Fruit fly (Drosophila melanogaster): ENCODE measurements around the gene CG6834.
A peak's percentile ranks its signal among the peaks of the same experiment; 100 is the strongest.

Gene CG6834

dm6 chr3R:11688055-11688454 is at the start of gene CG6834:
CG6834 (minus strand) TSS chr3R:11688133.
- no peak for TF ChIP-seq noc (tag; optimal IDR thresholded peaks at IDR 0.05)

DNA sequence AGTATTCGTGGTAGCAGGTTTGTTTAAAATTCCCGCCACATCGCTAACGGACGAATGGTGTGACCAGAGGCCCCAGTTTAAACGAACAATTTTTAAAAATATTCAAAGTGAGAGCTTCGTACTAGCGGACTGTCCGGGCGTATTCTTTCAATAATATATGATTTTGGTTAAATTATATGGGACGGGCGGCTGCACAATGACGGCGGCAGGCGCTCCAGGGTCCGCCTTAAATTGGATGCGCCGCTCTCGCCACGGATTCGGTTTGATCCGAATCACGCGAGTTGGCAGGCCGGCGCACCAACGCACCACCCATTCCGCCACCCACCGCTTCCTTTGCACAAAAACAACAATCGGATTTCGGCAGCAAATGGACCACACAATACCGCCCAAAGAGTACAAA is 47.4 kb upstream of the CG6834 start, which contains the start of gene CG14721:
CG14721 (plus strand) TSS at position 111 of the 400 bp plus-strand sequence.
- no peak for TF ChIP-seq noc (tag; optimal IDR thresholded peaks at IDR 0.05)

DNA sequence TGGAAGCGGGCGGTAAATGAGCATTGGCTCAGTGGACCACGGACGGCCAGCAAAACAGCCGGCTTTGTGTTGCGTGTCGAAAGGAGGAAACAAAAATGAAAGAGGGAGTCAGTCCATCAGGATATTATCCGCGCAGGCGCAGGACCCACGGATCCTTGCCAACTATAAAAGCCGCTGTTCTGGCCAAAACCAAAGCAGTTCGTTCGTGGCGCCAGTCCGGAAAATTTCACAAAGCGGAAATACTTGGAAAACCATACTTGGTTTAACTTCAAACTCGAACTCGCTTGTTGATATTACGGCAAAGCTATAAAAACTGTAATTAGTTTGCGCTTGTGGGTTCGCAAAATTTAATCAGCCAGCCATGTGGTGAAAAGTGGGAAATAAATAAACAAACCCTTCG is 33.7 kb upstream of the CG6834 start, which contains the start of gene CG12594:
CG12594 (plus strand) TSS at position 142 of the 400 bp plus-strand sequence.
- no peak for TF ChIP-seq noc (tag; optimal IDR thresholded peaks at IDR 0.05)

DNA sequence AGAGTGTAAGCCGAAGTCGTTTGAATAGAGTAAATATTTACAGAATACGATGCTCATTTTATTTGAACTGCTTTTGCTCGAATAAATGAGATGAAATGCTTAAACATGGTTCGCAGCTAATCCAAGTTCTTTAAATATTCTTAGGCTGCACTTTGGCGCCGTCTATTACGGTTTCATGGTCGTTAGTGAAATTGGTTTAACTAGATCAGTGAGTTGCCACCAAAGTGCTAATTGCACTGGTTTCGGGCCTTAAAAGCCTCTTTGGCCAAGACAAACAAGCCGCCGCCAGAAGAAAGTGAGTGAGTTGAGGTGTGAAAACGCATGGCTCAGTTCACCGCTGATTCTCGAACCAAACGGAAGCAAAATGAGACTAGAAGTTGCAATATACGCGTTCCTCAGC is 23.4 kb upstream of the CG6834 start, which contains the start of gene CG14720:
CG14720 (plus strand) TSS at position 301 of the 400 bp plus-strand sequence.
- TF ChIP-seq noc (tag; optimal IDR thresholded peaks at IDR 0.05) = no peak

DNA sequence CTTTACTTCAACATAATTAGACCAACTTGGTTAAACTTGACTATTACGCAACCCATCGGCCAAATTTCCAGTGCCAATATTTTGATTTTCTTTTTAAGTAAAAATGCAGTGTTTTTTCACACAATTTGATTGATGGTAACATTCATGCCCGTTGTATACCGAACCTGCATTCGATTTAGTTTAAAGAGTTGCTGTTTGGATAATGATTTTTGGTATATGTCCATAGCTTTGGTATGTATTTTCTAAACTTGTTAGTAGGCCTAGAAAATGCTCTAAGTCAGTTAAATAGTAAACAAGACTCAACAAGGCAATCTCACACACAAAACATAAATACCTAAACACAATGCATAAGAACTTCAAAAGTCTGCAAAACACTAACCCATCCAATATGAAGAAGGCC is 15.8 kb upstream of the CG6834 start, which contains the start of gene I-t:
I-t (plus strand) TSS at position 301 of the 400 bp plus-strand sequence.
- no peak for TF ChIP-seq noc (tag; optimal IDR thresholded peaks at IDR 0.05)

- TF ChIP-seq noc (tag; optimal IDR thresholded peaks at IDR 0.05) = no peak
Measured at dm6 chr3R:11700314-11700713, 12.4 kb upstream of the CG6834 start, which contains the start of gene CG14718. CG14718 (plus strand) TSS chr3R:11700614.

DNA sequence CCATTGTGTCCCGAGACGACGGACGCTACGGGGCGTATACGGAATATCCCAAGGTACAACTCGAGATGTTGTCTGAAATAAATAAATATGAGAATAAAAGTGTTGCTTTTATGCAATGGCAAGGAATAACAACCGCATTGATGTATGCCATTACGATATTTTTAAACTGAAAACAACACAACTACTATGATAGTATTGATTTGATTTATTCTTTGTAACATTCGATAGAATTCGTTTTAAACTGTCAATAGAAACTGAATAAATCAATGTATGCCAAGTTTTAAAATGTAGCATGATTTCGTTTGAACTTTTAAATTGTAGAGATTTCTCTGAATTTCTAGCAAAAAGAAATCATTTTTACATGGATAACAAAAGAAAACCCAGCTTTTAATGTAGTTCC is 8.3 kb upstream of the CG6834 start, which contains the start of gene CG14717:
CG14717 (plus strand) TSS at position 301 of the 400 bp plus-strand sequence.
- no peak for TF ChIP-seq noc (tag; optimal IDR thresholded peaks at IDR 0.05)

DNA sequence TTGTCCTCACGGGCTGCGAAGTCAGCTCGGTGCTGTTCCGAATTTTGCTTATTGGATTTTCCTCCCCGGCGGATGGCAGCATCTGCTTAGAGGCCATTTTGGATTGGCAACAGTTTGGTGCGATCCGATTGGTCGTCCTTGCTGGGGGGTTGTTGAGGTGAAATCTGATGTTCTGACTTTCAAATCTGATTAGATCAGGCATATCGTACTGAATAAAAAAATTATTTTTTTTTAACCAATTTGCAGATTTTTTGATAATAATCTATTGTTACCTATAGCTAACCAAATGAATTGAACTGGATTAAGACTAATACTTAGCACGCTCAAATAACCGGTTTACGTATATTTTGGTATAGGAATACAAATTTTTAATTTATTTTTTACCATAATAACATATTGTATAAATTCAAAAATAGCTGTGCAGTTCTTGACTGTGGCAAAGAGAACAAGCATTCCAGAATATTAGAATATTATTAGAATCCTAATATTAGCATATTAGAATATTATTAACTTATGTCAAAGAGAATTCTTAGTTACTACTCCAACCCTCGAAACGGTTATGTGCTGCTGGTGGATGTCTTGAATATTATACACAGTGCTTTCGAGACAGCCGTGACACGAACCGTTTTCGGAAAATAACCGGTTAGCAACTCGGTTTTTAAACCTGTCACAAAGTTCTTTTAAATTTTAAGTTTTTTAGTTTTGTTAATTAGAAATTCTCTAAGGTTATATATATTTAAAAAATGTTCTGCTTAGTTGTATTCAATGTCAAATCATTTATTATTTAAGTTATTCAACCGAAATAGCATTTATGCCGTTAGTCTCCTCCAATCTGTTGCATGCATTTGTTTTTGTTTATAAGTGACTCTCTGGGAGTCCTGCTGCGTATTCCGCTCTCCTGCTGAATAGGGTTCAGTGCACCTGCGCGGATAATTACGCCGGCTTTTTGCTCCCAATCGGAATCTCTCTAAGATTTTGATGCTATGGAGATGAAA is 6.7 kb upstream of the CG6834 start, which contains the start of gene Fer3:
Fer3 (minus strand) TSS at position 1 of the 995 bp plus-strand sequence.
- no peak for TF ChIP-seq noc (tag; optimal IDR thresholded peaks at IDR 0.05)

DNA sequence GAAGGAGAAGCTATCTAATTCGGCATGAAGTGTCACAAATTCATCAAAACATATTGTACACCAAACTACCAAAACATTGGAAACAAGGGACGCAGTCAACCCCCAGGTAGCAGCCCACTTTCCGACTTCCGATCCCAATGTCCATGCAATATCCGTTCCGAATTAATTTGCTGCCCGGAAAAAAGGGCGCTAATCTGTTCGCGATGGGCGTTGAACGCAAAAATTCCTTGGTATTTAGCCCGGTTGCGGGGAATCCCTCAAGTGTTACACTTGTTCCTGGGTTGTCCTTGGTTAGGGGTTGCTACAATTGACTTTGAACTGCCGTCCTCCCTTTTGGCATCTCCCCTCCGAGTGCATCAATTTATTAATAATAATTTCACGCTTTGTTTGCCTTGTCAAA is 4.6 kb upstream of the CG6834 start:
- no peak for TF ChIP-seq noc (tag; optimal IDR thresholded peaks at IDR 0.05)

dm6 chr3R:11691747-11692146 is 3.8 kb upstream of the CG6834 start, which contains the start of gene CG18765:
CG18765 (minus strand) TSS chr3R:11691799.
- TF ChIP-seq noc (tag; optimal IDR thresholded peaks at IDR 0.05) = no peak

DNA sequence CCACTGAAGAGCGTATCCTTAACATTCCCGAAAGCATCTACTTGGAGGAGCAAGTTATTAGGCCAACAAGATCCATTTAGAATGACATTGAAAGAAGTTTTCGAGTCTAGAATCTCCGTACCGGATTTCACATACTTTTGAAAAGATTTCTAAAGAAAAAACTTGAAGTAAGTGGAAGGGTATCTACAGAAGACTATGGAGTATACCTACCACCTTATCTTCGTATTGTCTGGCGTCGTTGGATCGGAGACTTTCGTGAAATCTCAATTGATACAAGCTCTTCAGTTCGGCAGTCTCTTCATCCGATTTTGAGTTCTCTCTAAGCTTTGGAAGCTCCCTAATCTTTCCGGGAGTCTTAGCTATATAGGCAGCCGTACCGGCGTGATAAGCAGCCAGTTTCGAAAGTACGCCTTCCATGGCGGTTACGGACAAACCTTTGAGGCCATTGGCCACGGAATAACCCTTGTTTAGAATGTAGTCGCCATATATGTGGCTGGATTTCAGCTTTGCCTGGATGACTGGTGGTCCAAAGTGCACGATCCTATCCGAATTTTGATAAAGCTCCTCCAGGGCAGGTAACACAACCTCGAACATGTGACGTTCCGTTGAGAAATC is 3.0 kb upstream of the CG6834 start:
- TF ChIP-seq noc (tag; optimal IDR thresholded peaks at IDR 0.05) = no peak

DNA sequence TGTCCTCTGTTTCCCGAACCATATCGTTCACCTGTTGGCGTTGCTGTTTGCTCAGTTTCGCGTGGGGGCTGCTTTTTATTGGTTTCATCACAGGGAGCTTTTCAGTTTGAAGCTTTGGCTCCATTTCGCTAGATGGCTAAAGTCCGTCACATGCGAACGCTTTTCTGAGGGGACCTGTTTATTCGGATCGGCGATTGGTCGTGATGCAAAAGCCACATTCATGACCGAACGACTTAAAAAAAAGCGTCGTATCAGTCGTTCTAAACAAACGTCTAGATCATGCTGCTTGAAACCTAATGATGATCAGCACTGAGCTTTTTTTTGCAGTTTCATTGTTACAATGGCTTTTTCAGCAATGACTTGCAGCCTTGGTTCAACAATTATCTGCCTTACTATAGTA is 2.0 kb upstream of the CG6834 start, which contains the start of gene CG6908:
CG6908 (minus strand) TSS at position 152 of the 400 bp plus-strand sequence.
- peak; percentile 4 for TF ChIP-seq noc (tag; optimal IDR thresholded peaks at IDR 0.05)

DNA sequence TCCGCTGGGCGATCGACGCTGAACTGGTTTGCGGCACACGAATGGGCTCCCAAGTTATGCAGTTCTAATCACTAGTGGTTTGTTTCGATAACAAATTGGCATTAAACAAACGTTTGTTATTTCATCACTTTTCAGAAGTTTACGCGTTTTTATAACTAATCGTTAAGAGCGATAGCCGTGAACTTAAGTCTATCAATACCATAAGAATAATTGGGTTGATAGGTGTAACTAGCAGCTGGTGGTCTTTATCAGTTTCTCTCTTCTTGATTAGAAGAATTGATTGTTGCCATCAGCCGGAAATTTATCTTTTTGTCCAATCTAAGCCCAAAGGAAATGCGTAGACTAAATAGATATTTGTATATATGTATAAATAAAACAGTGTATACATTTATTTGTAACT is 3.6 kb downstream of the CG6834 start, which contains the start of gene CG6830:
CG6830 (minus strand) TSS at position 27 of the 400 bp plus-strand sequence.
- no peak for TF ChIP-seq noc (tag; optimal IDR thresholded peaks at IDR 0.05)

dm6 chr3R:11683675-11684074 is 4.3 kb downstream of the CG6834 start:
- TF ChIP-seq noc (tag; optimal IDR thresholded peaks at IDR 0.05) = no peak

dm6 chr3R:11679513-11679912 is 8.4 kb downstream of the CG6834 start, which contains the start of the genes Taf12 and Ho:
Taf12 (minus strand) TSS chr3R:11679690.
Ho (plus strand) TSS chr3R:11679743.
- no peak for TF ChIP-seq noc (tag; optimal IDR thresholded peaks at IDR 0.05)

dm6 chr3R:11678016-11678415 is 9.9 kb downstream of the CG6834 start, which contains the start of gene CG18476:
CG18476 (minus strand) TSS chr3R:11678116.
- TF ChIP-seq noc (tag; optimal IDR thresholded peaks at IDR 0.05) = peak; percentile 87

Data from whole organism, larva.